Worm (Caenorhabditis elegans) whole organism, mixed stage, embryonic: ENCODE data around the gene T05B4.13.

Experiments used
- blmp-1 ChIP-seq: fragments of 150-350 bp; optimal IDR thresholded peaks from 2 replicates; lab custom pipeline; 2014; ENCODE audit warnings: missing biosample characterization, missing genetic modification characterization
- cnd-1 ChIP-seq: fragments of 200-800 bp; sonication (Bioruptor generic); optimal IDR thresholded peaks from 2 replicates; lab custom pipeline; 2018; ENCODE audit warnings: mild to moderate bottlenecking, missing genetic modification characterization, missing compliant biosample characterization
- flh-1 ChIP-seq: fragments of 200-800 bp; sonication (Bioruptor generic); optimal IDR thresholded peaks from 2 replicates; lab custom pipeline; 2018; ENCODE audit warnings: mild to moderate bottlenecking, missing genetic modification characterization, moderate library complexity, missing compliant biosample characterization
- unc-120 ChIP-seq: sonication (generic microtip); optimal IDR thresholded peaks from 2 replicates; lab custom pipeline; 2017; ENCODE audit warnings: missing genetic modification characterization, missing compliant biosample characterization; ENCODE audit not compliant: poor library complexity, severe bottlenecking
- unc-39 ChIP-seq: fragments of 150-350 bp; optimal IDR thresholded peaks from 2 replicates; lab custom pipeline; 2014; ENCODE audit warnings: missing biosample characterization, missing genetic modification characterization
- ztf-11 ChIP-seq: fragments of 150-350 bp; optimal IDR thresholded peaks from 2 replicates; lab custom pipeline; 2014; ENCODE audit warnings: missing biosample characterization, missing genetic modification characterization

DNA sequence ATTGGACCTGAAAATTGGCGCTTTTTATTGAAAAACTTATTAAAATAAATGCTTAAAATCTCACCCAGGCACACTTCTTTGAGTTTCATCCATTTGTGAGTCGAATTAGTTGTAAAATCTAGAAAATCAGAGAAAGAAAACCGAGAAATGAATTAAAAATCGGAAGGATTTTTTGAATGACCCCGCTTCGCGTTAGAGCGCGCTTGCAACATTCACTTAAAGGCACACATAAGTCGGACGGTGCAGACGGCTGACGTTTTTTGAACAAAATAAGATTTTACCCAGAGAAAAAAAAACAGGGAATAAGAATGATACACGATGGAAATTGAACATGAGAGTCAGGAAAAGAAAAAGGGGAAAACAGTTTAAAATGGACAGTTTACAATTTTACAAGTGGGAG is 42.3 kb upstream of the T05B4.13 start:
- TF ChIP-seq cnd-1 (tag; lab: Kevin White, UChicago) (no peak), unc-120 (no peak), flh-1 (GFP tag; lab: Kevin White, UChicago) (no peak), blmp-1 (no peak), ztf-11 (tag; lab: Kevin White, UChicago) (no peak), unc-39 (no peak)
